Fruit fly (Drosophila melanogaster): ENCODE measurements around the gene croc.

DNA sequence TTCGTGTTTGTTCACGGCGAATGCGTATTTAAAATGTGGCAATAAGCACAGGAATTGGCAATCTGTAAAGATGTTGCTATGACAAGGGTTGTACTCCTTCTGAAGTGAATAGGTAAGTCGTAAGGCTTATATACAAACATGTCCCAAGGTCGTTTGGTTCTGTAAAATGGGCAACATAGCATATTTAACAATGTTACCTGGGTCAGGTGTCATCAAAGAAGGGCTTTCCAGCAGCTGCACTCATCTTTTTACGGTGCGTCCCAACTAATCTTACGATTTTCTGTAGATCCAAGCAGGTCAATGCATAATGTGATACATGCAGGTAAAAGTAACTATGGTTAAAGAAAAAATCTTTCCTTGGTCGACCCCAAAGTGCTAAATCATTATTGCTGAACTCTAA is 14.2 kb upstream of the croc start, which contains the start of gene Neu2:
- TF ChIP-seq CG10462 (GFP tag; optimal IDR thresholded peaks at IDR 0.05) (no peak), CG2116 (GFP tag; optimal IDR thresholded peaks at IDR 0.05) (no peak), CG2712 (tag; optimal IDR thresholded peaks at IDR 0.05) (no peak), CG1792 (GFP tag; optimal IDR thresholded peaks at IDR 0.05) (no peak)
